Fruit fly (Drosophila melanogaster): ENCODE results near the gene CG17343.

dm6 chr2L:19041590-19041989 lies 23.1 kb upstream of the CG17343 start, which contains the start of gene Catsup:
- TF ChIP-seq dsf (GFP tag; optimal IDR thresholded peaks at IDR 0.05; ENCODE audit: borderline replicate concordance) (no peak), usp (GFP tag; optimal IDR thresholded peaks at IDR 0.05) (no peak), Myc (optimal IDR thresholded peaks at IDR 0.05) (no peak), OdsH (GFP tag; optimal IDR thresholded peaks at IDR 0.05) (no peak), br (GFP tag; optimal IDR thresholded peaks at IDR 0.05) (no peak), Mio (GFP tag; optimal IDR thresholded peaks at IDR 0.05) (no peak), Hr78 (GFP tag; optimal IDR thresholded peaks at IDR 0.05) (no peak), sage (GFP tag; optimal IDR thresholded peaks at IDR 0.05) (no peak), Dfd (GFP tag; optimal IDR thresholded peaks at IDR 0.05) (no peak), h (GFP tag; optimal IDR thresholded peaks at IDR 0.05) (no peak)
